Worm (Caenorhabditis elegans) whole organism, L4 larva: ENCODE data around the gene C16C8.10.
A peak's percentile ranks its signal among the peaks of the same experiment; 100 is the strongest.

Source experiments
- F49E8.2 ChIP-seq: sonication (generic microtip); optimal IDR thresholded peaks from 2 replicates; lab custom pipeline; 2016; ENCODE audit warnings: missing compliant biosample characterization, mild to moderate bottlenecking, missing genetic modification characterization, borderline replicate concordance
- R02D3.7 ChIP-seq: fragments of 150-350 bp; sonication (generic microtip); optimal IDR thresholded peaks from 3 replicates; lab custom pipeline; 2014; ENCODE audit warnings: missing biosample characterization, missing genetic modification characterization
- T20F7.1 ChIP-seq: fragments of 200-800 bp; sonication (Bioruptor generic); optimal IDR thresholded peaks from 2 replicates; lab custom pipeline; 2018; ENCODE audit warnings: mild to moderate bottlenecking, missing genetic modification characterization, missing compliant biosample characterization
- T26A8.4 ChIP-seq: fragments of 200-800 bp; sonication (Bioruptor generic); IDR thresholded peaks from 2 replicates; pipeline ENCODE4 v1.3.6; 2022; ENCODE audit warnings: missing genetic modification characterization, missing compliant biosample characterization
- Y105C5A.15 ChIP-seq: fragments of 200-800 bp; sonication (Bioruptor generic); IDR thresholded peaks from 2 replicates; pipeline ENCODE4 v1.3.6; 2022; ENCODE audit warnings: missing genetic modification characterization, missing compliant biosample characterization
- Y48G9A.11 ChIP-seq: fragments of 200-800 bp; sonication (Bioruptor generic); IDR thresholded peaks from 2 replicates; pipeline ENCODE4 v1.3.6; 2022; ENCODE audit warnings: missing genetic modification reagents, missing genetic modification characterization, missing compliant biosample characterization
- Y75B8A.6 ChIP-seq: fragments of 200-800 bp; sonication (Bioruptor generic); IDR thresholded peaks from 2 replicates; pipeline ENCODE4 v1.3.6; 2022; ENCODE audit warnings: missing genetic modification reagents, missing genetic modification characterization, missing compliant biosample characterization
- ZK337.2 ChIP-seq: fragments of 200-800 bp; sonication (Bioruptor generic); IDR thresholded peaks from 2 replicates; pipeline ENCODE4 v1.3.6; 2022; ENCODE audit warnings: missing genetic modification reagents, missing genetic modification characterization, missing compliant biosample characterization
- ZK546.5 ChIP-seq, 2 experiments: sonication (generic microtip); optimal IDR thresholded peaks; 2 replicates each; lab custom pipeline; 2017; ENCODE audit warnings: missing biosample characterization in 2 of 2, missing genetic modification characterization in 2 of 2
- aha-1 ChIP-seq: fragments of 150-350 bp; peaks from one replicate; lab custom pipeline; 2014; ENCODE audit warnings: missing biosample characterization, missing genetic modification characterization
- arid-1 ChIP-seq: fragments of 200-800 bp; sonication (Bioruptor generic); conservative IDR thresholded peaks from 2 replicates; pipeline ENCODE4 v1.3.6; 2022; ENCODE audit warnings: missing genetic modification reagents, missing genetic modification characterization, missing compliant biosample characterization
- ceh-28 ChIP-seq: fragments of 150-350 bp; optimal IDR thresholded peaks from 2 replicates; lab custom pipeline; 2014; ENCODE audit warnings: missing biosample characterization, missing genetic modification reagents, missing genetic modification characterization
- ceh-44 ChIP-seq: fragments of 200-800 bp; sonication (Bioruptor generic); IDR thresholded peaks from 2 replicates; pipeline ENCODE4 v1.3.6; 2022; ENCODE audit warnings: missing genetic modification reagents, missing genetic modification characterization, missing compliant biosample characterization
- ces-1 ChIP-seq: fragments of 150-350 bp; sonication (generic microtip); optimal IDR thresholded peaks from 4 replicates; lab custom pipeline; 2014; ENCODE audit warnings: missing biosample characterization, missing genetic modification reagents, missing genetic modification characterization
- daf-8 ChIP-seq: fragments of 200-800 bp; sonication (Bioruptor generic); IDR thresholded peaks from 2 replicates; pipeline ENCODE4 v1.3.6; 2022; ENCODE audit warnings: missing genetic modification characterization, missing compliant biosample characterization
- dmd-6 ChIP-seq: fragments of 200-800 bp; sonication (Bioruptor generic); IDR thresholded peaks from 2 replicates; pipeline ENCODE4 v1.3.6; 2022; ENCODE audit warnings: missing genetic modification reagents, missing genetic modification characterization, missing compliant biosample characterization
- dmd-8 ChIP-seq: fragments of 200-800 bp; sonication (Bioruptor generic); IDR thresholded peaks from 2 replicates; pipeline ENCODE4 v1.3.6; 2022; ENCODE audit warnings: missing genetic modification characterization, missing compliant biosample characterization
- dmd-9 ChIP-seq: fragments of 200-800 bp; sonication (Bioruptor generic); IDR thresholded peaks from 2 replicates; pipeline ENCODE4 v1.3.6; 2022; ENCODE audit warnings: missing genetic modification reagents, missing genetic modification characterization, missing compliant biosample characterization
- egl-27 ChIP-seq: sonication (generic microtip); optimal IDR thresholded peaks from 3 replicates; lab custom pipeline; 2017; ENCODE audit warnings: missing biosample characterization, missing genetic modification reagents, missing genetic modification characterization
- egl-43 ChIP-seq: fragments of 200-800 bp; sonication (Bioruptor generic); IDR thresholded peaks from 2 replicates; pipeline ENCODE4 v1.3.6; 2022; ENCODE audit warnings: missing genetic modification reagents, missing genetic modification characterization, missing compliant biosample characterization
- fos-1 ChIP-seq: fragments of 150-350 bp; optimal IDR thresholded peaks from 2 replicates; lab custom pipeline; 2014; ENCODE audit warnings: missing biosample characterization, missing genetic modification characterization
- gei-8 ChIP-seq: fragments of 200-800 bp; sonication (Bioruptor generic); optimal IDR thresholded peaks from 2 replicates; lab custom pipeline; 2018; ENCODE audit warnings: mild to moderate bottlenecking, missing genetic modification characterization, missing compliant biosample characterization
- jun-1 ChIP-seq: fragments of 150-350 bp; optimal IDR thresholded peaks from 2 replicates; lab custom pipeline; 2014; ENCODE audit warnings: missing biosample characterization, missing genetic modification reagents, missing genetic modification characterization
- lim-7 ChIP-seq: fragments of 200-800 bp; sonication (Bioruptor generic); IDR thresholded peaks from 2 replicates; pipeline ENCODE4 v1.3.6; 2022; ENCODE audit warnings: missing genetic modification characterization, missing compliant biosample characterization
- lin-15B ChIP-seq: fragments of 150-350 bp; sonication (generic microtip); optimal IDR thresholded peaks from 3 replicates; lab custom pipeline; 2014; ENCODE audit warnings: missing biosample characterization, missing genetic modification characterization
- lin-29 ChIP-seq: fragments of 200-800 bp; sonication (Bioruptor generic); IDR thresholded peaks from 2 replicates; pipeline ENCODE4 v1.3.6; 2022; ENCODE audit warnings: missing genetic modification reagents, missing genetic modification characterization, missing compliant biosample characterization
- lin-38 ChIP-seq: fragments of 200-800 bp; sonication (Bioruptor generic); IDR thresholded peaks from 2 replicates; pipeline ENCODE4 v1.3.6; 2022; ENCODE audit warnings: missing genetic modification reagents, missing genetic modification characterization, missing compliant biosample characterization
- madf-5 ChIP-seq, 2 experiments: fragments of 200-800 bp; sonication (Bioruptor generic); IDR thresholded peaks; 2 replicates each; pipeline ENCODE4 v1.3.6; 2022; ENCODE audit warnings: missing compliant biosample characterization in 2 of 2, missing genetic modification characterization in 2 of 2
- mdl-1 ChIP-seq, 2 experiments: fragments of 150-350 bp in 1 of 2; sonication (generic microtip) in 1 of 2; optimal IDR thresholded peaks; 2 replicates each; lab custom pipeline; 2014 to 2017; ENCODE audit warnings: missing biosample characterization in 2 of 2, missing genetic modification characterization in 2 of 2
- mep-1 ChIP-seq: fragments of 150-350 bp; sonication (generic microtip); optimal IDR thresholded peaks from 3 replicates; lab custom pipeline; 2014; ENCODE audit warnings: missing biosample characterization, missing genetic modification characterization
- mxl-2 ChIP-seq: fragments of 200-800 bp; sonication (Bioruptor generic); conservative IDR thresholded peaks from 2 replicates; pipeline ENCODE4 v1.3.6; 2022; ENCODE audit warnings: missing genetic modification reagents, missing genetic modification characterization, missing compliant biosample characterization
- nhr-11 ChIP-seq: fragments of 150-350 bp; optimal IDR thresholded peaks from 2 replicates; lab custom pipeline; 2014; ENCODE audit warnings: missing biosample characterization, missing genetic modification characterization
- nhr-111 ChIP-seq: fragments of 200-800 bp; sonication (Bioruptor generic); optimal IDR thresholded peaks from 2 replicates; lab custom pipeline; 2018; ENCODE audit warnings: mild to moderate bottlenecking, missing genetic modification characterization, missing compliant biosample characterization
- pha-4 ChIP-seq, 2 experiments: fragments of 150-350 bp in 1 of 2; fragments of 200-800 bp in 1 of 2; sonication (Bioruptor generic) in 1 of 2; IDR thresholded peaks in 1 of 2; optimal IDR thresholded peaks in 1 of 2; 2 replicates each; pipeline versions ENCODE4 v1.3.6 to Lab custom; 2014 to 2022; ENCODE audit warnings: missing genetic modification characterization in 2 of 2, missing genetic modification reagents in 2 of 2, missing biosample characterization in 1 of 2, missing compliant biosample characterization in 1 of 2
- php-3 ChIP-seq: fragments of 200-800 bp; sonication (Bioruptor generic); IDR thresholded peaks from 2 replicates; pipeline ENCODE4 v1.3.6; 2022; ENCODE audit warnings: missing genetic modification reagents, missing genetic modification characterization, missing compliant biosample characterization
- saeg-2 ChIP-seq: fragments of 200-800 bp; sonication (Bioruptor generic); IDR thresholded peaks from 2 replicates; pipeline ENCODE4 v1.3.6; 2022; ENCODE audit warnings: missing genetic modification reagents, missing genetic modification characterization, missing compliant biosample characterization
- set-16 ChIP-seq: fragments of 200-800 bp; sonication (Bioruptor generic); IDR thresholded peaks from 2 replicates; pipeline ENCODE4 v1.3.6; 2022; ENCODE audit warnings: missing genetic modification reagents, missing genetic modification characterization, missing compliant biosample characterization
- spr-1 ChIP-seq: sonication (generic microtip); optimal IDR thresholded peaks from 2 replicates; lab custom pipeline; 2016; ENCODE audit warnings: mild to moderate bottlenecking, missing genetic modification characterization, missing compliant biosample characterization
- spr-3 ChIP-seq: fragments of 200-800 bp; sonication (Bioruptor generic); optimal IDR thresholded peaks from 2 replicates; lab custom pipeline; 2018; ENCODE audit warnings: mild to moderate bottlenecking, missing genetic modification characterization, missing compliant biosample characterization
- tag-97 ChIP-seq: fragments of 200-800 bp; sonication (Bioruptor generic); IDR thresholded peaks from 2 replicates; pipeline ENCODE4 v1.3.6; 2022; ENCODE audit warnings: missing genetic modification characterization, missing compliant biosample characterization
- tra-1 ChIP-seq: fragments of 200-800 bp; sonication (Bioruptor generic); IDR thresholded peaks from 2 replicates; pipeline ENCODE4 v1.3.6; 2022; ENCODE audit warnings: missing genetic modification reagents, missing genetic modification characterization, missing compliant biosample characterization
- unc-62 ChIP-seq, 3 experiments: fragments of 150-350 bp in 1 of 3; sonication (generic microtip); optimal IDR thresholded peaks in 2 of 3; peaks in 1 of 3; 1 replicate in 1 of 3; 2 replicates in 2 of 3; lab custom pipeline; 2014 to 2017; ENCODE audit warnings: missing biosample characterization in 3 of 3, missing genetic modification characterization in 3 of 3, missing genetic modification reagents in 3 of 3, missing genotype in 1 of 3

C16C8.10 gene

ce11 chrII:3502011-3502410, 37.5 kb upstream of the C16C8.10 start:
- TF ChIP-seq unc-62 (GFP tag; optimal IDR thresholded peaks at IDR 0.05 in 1 of 2; lab: Kevin White, UChicago) (peak in 1 of 2 experiments; percentile 67), unc-62 (tag; optimal IDR thresholded peaks at IDR 0.05; lab: Kevin White, UChicago) (no peak), Y105C5A.15 (GFP tag; lab: Robert Waterston, UW) (0 out of 2 replicates have a peak, but pooled peaks have one; percentile 43), egl-43 (GFP tag; lab: Robert Waterston, UW) (peak; percentile 61; the same call in 1 of the 2 replicates), aha-1 (tag; lab: Kevin White, UChicago) (peak; percentile 94), ZK546.5 (tag; optimal IDR thresholded peaks at IDR 0.05; lab: Kevin White, UChicago) (no peak), pha-4 (GFP tag; IDR thresholded peaks at IDR 0.05; lab: Robert Waterston, UW) (peak; percentile 15; the same call in 1 of the 2 replicates), pha-4 (tag; optimal IDR thresholded peaks at IDR 0.05; lab: Kevin White, UChicago) (no peak)

DNA sequence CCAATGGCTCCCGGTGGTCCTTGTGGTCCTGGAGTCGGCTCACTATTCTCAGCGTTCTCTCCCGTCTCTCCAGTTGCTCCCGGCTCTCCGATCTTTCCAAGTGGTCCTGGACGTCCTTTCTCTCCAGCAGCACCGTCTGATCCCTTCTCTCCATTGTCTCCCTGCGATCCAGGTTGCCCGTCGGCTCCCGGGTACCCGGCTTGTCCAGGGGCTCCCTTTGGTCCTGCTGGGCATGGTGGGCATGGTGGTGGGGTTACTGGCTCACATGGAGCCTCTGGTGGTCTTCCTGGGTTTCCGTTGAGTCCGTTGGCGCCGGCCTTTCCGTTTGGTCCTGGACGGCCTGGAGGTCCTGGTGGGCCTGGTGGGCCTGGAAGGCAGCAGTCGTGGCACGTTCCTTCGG, 35.9 kb upstream of the C16C8.10 start:
- TF ChIP-seq unc-62 (GFP tag; optimal IDR thresholded peaks at IDR 0.05 in 1 of 2; lab: Kevin White, UChicago) (no peak), unc-62 (tag; optimal IDR thresholded peaks at IDR 0.05; lab: Kevin White, UChicago) (no peak), tra-1 (GFP tag; lab: Robert Waterston, UW) (no peak), pha-4 (GFP tag; IDR thresholded peaks at IDR 0.05; lab: Robert Waterston, UW) (no peak), pha-4 (tag; optimal IDR thresholded peaks at IDR 0.05; lab: Kevin White, UChicago) (no peak), madf-5 (GFP tag; IDR thresholded peaks at IDR 0.05; lab: Robert Waterston, UW) (no peak), ZK337.2 (GFP tag; lab: Robert Waterston, UW) (no peak), mxl-2 (GFP tag; lab: Robert Waterston, UW) (no peak), spr-1 (tag; lab: Kevin White, UChicago) (peak; percentile 7), nhr-111 (GFP tag; lab: Kevin White, UChicago) (peak; percentile 13), tag-97 (GFP tag; lab: Robert Waterston, UW) (no peak), saeg-2 (GFP tag; lab: Robert Waterston, UW) (no peak), lin-15B (tag; lab: Kevin White, UChicago) (no peak), T26A8.4 (GFP tag; lab: Robert Waterston, UW) (peak; percentile 57), ZK546.5 (tag; optimal IDR thresholded peaks at IDR 0.05; lab: Kevin White, UChicago) (no peak), arid-1 (GFP tag; lab: Robert Waterston, UW) (no peak), jun-1 (tag; lab: Kevin White, UChicago) (no peak), lin-29 (GFP tag; lab: Robert Waterston, UW) (no peak), egl-27 (no peak), fos-1 (no peak), set-16 (GFP tag; lab: Robert Waterston, UW) (peak; percentile 97), php-3 (GFP tag; lab: Robert Waterston, UW) (peak; percentile 31; the same call in 1 of the 2 replicates), T20F7.1 (GFP tag; lab: Kevin White, UChicago) (no peak), spr-3 (no peak), egl-43 (GFP tag; lab: Robert Waterston, UW) (peak; percentile 65; the same call in 1 of the 2 replicates), dmd-6 (GFP tag; lab: Robert Waterston, UW) (no peak), Y75B8A.6 (GFP tag; lab: Robert Waterston, UW) (no peak)

DNA sequence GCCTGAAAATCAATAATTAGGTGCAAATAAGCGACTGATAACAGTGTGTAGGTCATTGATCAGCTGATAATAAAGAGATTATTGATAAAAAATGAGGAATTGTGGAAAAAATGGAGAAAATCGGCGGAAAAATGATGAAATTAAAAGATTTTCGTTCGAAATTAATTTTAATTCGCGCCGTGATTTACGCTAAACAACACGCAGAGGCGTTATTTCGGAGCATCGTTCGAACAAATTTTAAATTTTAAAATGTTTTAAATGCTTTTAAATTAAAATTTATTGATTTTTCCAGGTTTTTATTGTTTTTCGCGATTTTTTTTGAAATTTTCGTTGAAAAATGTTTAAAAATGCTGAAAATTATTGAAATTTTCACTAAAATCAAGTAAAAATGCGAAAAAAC, 34.9 kb upstream of the C16C8.10 start, which contains the start of gene Y49F6B.9:
Y49F6B.9 (minus strand) TSS at position 2 of the 400 bp plus-strand sequence.
- TF ChIP-seq lim-7 (GFP tag; lab: Robert Waterston, UW) (no peak), dmd-8 (GFP tag; lab: Robert Waterston, UW) (no peak), mdl-1 (tag; optimal IDR thresholded peaks at IDR 0.05; lab: Kevin White, UChicago) (no peak), F49E8.2 (tag; lab: Kevin White, UChicago) (no peak), Y48G9A.11 (GFP tag; lab: Robert Waterston, UW) (peak; percentile 94), tra-1 (GFP tag; lab: Robert Waterston, UW) (no peak), nhr-11 (tag; lab: Kevin White, UChicago) (no peak), dmd-9 (no peak), mep-1 (no peak), aha-1 (tag; lab: Kevin White, UChicago) (peak; percentile 87), ZK337.2 (GFP tag; lab: Robert Waterston, UW) (no peak), daf-8 (GFP tag; lab: Robert Waterston, UW) (no peak), ceh-44 (GFP tag; lab: Robert Waterston, UW) (no peak), ces-1 (GFP tag; lab: Kevin White, UChicago) (no peak), ceh-28 (tag; lab: Kevin White, UChicago) (no peak), gei-8 (GFP tag; lab: Kevin White, UChicago) (no peak), R02D3.7 (tag; lab: Kevin White, UChicago) (no peak), lin-38 (GFP tag; lab: Robert Waterston, UW) (no peak)
- TF ChIP-seq, all 104 proteins: peak for 2
